Fruit fly (Drosophila melanogaster): ENCODE data around the gene msd5.

Gene msd5

DNA sequence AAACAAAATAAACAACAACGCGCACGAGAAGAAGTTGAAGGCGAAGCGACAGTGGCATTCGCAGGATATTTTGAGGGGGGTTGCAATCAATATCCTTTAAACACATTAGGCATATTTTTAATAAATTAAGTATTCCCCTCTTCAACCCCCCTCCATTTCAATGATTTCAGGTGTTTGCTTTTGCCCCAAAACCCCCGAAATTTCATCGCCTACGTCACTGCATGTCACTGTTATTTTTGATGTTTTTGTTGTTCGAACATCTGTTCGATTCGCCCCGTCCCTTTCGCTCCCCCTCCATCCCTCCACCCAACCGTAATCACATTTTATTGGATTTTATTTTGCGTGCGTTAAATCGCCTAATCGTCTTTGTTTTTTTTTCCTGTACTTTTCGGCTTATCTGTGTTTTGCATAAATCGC is 35.3 kb upstream of the msd5 start (continued):
- TF ChIP-seq Abd-B (GFP tag; optimal IDR thresholded peaks at IDR 0.05) (peak; percentile 68), mld (GFP tag; IDR thresholded peaks at IDR 0.05; ENCODE audit: partially characterized antibody) (no peak), Ssrp (tag; optimal IDR thresholded peaks at IDR 0.05) (peak; percentile 66), CG3838 (GFP tag; optimal IDR thresholded peaks at IDR 0.05) (no peak), CG43689 (GFP tag; IDR thresholded peaks at IDR 0.05) (peak; percentile 53; the same call in 1 of the 2 replicates), CG1832 (GFP tag; optimal IDR thresholded peaks at IDR 0.05) (no peak), Gug (GFP tag; IDR thresholded peaks at IDR 0.05) (peak; percentile 93), Optix (GFP tag; IDR thresholded peaks at IDR 0.05) (peak; percentile 85), CG1603 (tag; optimal IDR thresholded peaks at IDR 0.05) (peak; percentile 87), CG10979 (tag; optimal IDR thresholded peaks at IDR 0.05) (peak; percentile 74), YL-1 (GFP tag; optimal IDR thresholded peaks at IDR 0.05) (no peak), CG17912 (GFP tag; optimal IDR thresholded peaks at IDR 0.05) (no peak), Blimp-1 (GFP tag; optimal IDR thresholded peaks at IDR 0.05) (peak; percentile 52), CG4404 (GFP tag; IDR thresholded peaks at IDR 0.05) (peak; percentile 97), cas (GFP tag; IDR thresholded peaks at IDR 0.05) (0 out of 2 replicates have a peak, but pooled peaks have one; percentile 10)

DNA sequence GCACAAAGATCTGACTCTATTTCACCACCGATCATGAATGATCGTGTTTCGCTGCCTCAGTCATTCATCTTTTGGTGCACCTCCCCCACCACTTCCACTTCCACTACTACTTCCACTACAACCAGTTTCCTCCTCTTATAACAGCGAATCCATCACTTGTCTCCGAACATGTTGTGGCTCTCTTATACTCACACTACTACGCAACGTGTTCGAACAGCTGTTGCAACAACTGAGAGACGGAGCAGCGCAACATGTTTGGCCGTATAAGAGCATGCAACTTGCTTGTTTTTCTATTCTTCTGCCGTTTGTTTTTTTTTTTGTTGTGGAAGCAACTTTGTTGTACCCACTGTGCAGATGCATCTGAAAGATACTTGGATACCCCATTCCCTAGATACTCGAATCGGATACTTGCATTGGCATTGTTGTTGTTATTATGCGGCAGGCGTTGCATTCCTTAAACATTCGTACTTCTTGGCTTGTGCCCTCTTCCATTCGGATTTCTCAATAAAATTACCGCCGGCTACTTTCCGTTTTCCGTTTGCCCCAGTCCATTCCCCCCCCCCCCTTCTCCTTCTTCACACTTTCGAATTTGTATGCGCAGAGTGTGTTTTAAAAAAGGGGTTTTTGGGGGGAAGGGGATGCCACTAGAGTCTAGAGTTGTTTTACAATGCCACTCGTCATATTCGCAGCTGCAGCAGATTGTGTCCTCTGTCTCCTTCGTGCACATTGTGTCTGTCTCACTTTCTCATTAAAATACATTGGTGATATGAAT is 34.1 kb upstream of the msd5 start:
- TF ChIP-seq cas (GFP tag; IDR thresholded peaks at IDR 0.05), result no peak
- TF ChIP-seq Max (GFP tag; optimal IDR thresholded peaks at IDR 0.05), result no peak
- no peak for TF ChIP-seq Six4 (GFP tag; optimal IDR thresholded peaks at IDR 0.05)
- no peak for TF ChIP-seq CG3281 (GFP tag; optimal IDR thresholded peaks at IDR 0.05)
- no peak for TF ChIP-seq H15 (GFP tag; IDR thresholded peaks at IDR 0.05)
- peak; percentile 99 for TF ChIP-seq p53 (GFP tag; optimal IDR thresholded peaks at IDR 0.05)
- peak; percentile 76 for TF ChIP-seq crol (GFP tag; IDR thresholded peaks at IDR 0.05)
- TF ChIP-seq row (GFP tag; IDR thresholded peaks at IDR 0.05), result no peak
- no peak for TF ChIP-seq ind (GFP tag; optimal IDR thresholded peaks at IDR 0.05)
- no peak for TF ChIP-seq Hr3 (GFP tag; optimal IDR thresholded peaks at IDR 0.05)
- no peak for TF ChIP-seq h (optimal IDR thresholded peaks at IDR 0.05)
- peak; percentile 78 for TF ChIP-seq CG4360 (GFP tag; IDR thresholded peaks at IDR 0.05)
- TF ChIP-seq dati (GFP tag; IDR thresholded peaks at IDR 0.05), result no peak
- TF ChIP-seq pnt (GFP tag; optimal IDR thresholded peaks at IDR 0.05), result no peak
- no peak for TF ChIP-seq CG8924 (tag; optimal IDR thresholded peaks at IDR 0.05)
- peak; percentile 56 for TF ChIP-seq HLHmδ (GFP tag; optimal IDR thresholded peaks at IDR 0.05)
- TF ChIP-seq sna (GFP tag; IDR thresholded peaks at IDR 0.05; ENCODE audit: partially characterized antibody), result peak; percentile 55
- no peak for TF ChIP-seq chn (GFP tag; optimal IDR thresholded peaks at IDR 0.05)
- no peak for TF ChIP-seq fru (optimal IDR thresholded peaks at IDR 0.05)
- no peak for TF ChIP-seq Xbp1 (GFP tag; optimal IDR thresholded peaks at IDR 0.05)
- no peak for TF ChIP-seq wek (GFP tag; optimal IDR thresholded peaks at IDR 0.05)
- peak; percentile 63 to 65 for TF ChIP-seq Trl (optimal IDR thresholded peaks at IDR 0.05)
- TF ChIP-seq Trl (GFP tag; optimal IDR thresholded peaks at IDR 0.05), result no peak
- TF ChIP-seq Dip3 (GFP tag; optimal IDR thresholded peaks at IDR 0.05), result no peak
- TF ChIP-seq her (GFP tag; optimal IDR thresholded peaks at IDR 0.05), result no peak
- peak; percentile 34; the same call in 1 of the 2 replicates for TF ChIP-seq vvl (GFP tag; IDR thresholded peaks at IDR 0.05)
- no peak for TF ChIP-seq ems (GFP tag; optimal IDR thresholded peaks at IDR 0.05)
- TF ChIP-seq aop (GFP tag; IDR thresholded peaks at IDR 0.05), result peak; percentile 74; the same call in 1 of the 2 replicates
- TF ChIP-seq prd (optimal IDR thresholded peaks at IDR 0.05), result no peak
- TF ChIP-seq prd (GFP tag; IDR thresholded peaks at IDR 0.05), result no peak
- peak; percentile 13 for TF ChIP-seq sqz (GFP tag; optimal IDR thresholded peaks at IDR 0.05)
- peak; percentile 34 for TF ChIP-seq kni (GFP tag; optimal IDR thresholded peaks at IDR 0.05)
- no peak for TF ChIP-seq CG7271 (tag; optimal IDR thresholded peaks at IDR 0.05)
- TF ChIP-seq CG6689 (GFP tag; IDR thresholded peaks at IDR 0.05), result no peak
- TF ChIP-seq D19A (tag; optimal IDR thresholded peaks at IDR 0.05), result no peak
- no peak for TF ChIP-seq rib (GFP tag; IDR thresholded peaks at IDR 0.05)
- no peak for TF ChIP-seq exex (tag; optimal IDR thresholded peaks at IDR 0.05)

Data from whole organism, embryonic.